Fruit fly (Drosophila melanogaster) whole organism, larva: ENCODE data around the gene CG33178.

ENCODE experiments used
- noc ChIP-seq: fragments of 200-800 bp; sonication (Bioruptor generic); optimal IDR thresholded peaks from 3 replicates; lab custom pipeline; 2019; ENCODE audit warnings: missing biosample characterization, mild to moderate bottlenecking, missing genetic modification characterization, moderate library complexity

CG33178 gene

dm6 chrX:15111888-15112287 is 29.3 kb downstream of the CG33178 start:
- no peak for TF ChIP-seq noc (tag; lab: Kevin White, UChicago)

- TF ChIP-seq noc (tag; lab: Kevin White, UChicago) = no peak
Measured at dm6 chrX:15116397-15116796, 33.8 kb downstream of the CG33178 start, which contains the start of gene Cyp4s3. Gene Cyp4s3 (minus strand): TSS chrX:15116542.

dm6 chrX:15120116-15120515 is 37.5 kb downstream of the CG33178 start:
- TF ChIP-seq noc (tag; lab: Kevin White, UChicago) = peak; percentile 74

DNA sequence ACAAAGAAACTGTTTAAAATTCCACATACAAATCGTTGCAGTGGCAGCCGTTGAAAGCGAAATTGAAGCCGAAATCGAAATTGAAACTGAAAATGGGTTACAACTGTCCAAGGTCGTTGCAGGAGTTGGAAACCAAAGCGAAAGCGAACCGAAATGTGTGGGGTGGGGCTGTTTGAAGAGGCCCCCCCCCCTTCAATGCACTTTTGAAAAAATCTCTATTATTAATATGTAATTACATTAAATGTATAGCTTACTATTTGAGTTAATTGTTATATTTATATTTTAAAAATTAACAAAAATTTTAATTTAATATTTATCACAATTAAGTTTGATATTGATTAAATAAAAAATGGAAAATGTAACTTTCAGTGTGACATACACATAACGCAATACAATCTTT is 39.1 kb downstream of the CG33178 start:
- TF ChIP-seq noc (tag; lab: Kevin White, UChicago) = no peak

DNA sequence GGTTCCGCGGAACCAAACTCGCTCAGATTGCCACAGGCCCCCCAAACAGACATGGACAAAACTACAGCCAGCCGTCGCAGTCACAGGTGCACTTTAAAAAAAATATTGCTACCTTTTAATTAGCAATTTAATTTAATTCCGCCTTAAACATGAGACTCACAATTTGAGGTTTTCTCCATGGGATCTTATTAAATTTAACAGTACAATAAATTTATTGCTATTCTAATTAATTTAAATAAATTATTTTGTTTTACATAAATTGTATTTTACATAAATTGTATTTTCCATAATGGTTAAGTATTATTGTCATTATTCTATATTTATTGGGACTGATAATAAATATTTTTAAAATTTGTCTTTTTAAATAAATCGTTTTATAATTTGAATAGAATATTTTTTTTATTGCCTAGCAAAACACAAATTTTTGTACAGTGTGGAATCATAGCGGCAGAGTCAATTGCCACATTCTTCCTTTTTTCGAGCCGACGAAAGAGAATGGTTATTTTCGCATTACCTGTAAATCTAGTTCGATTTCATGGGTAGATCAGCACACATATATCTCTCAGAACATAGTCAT is 40.9 kb downstream of the CG33178 start:
- no peak for TF ChIP-seq noc (tag; lab: Kevin White, UChicago)

DNA sequence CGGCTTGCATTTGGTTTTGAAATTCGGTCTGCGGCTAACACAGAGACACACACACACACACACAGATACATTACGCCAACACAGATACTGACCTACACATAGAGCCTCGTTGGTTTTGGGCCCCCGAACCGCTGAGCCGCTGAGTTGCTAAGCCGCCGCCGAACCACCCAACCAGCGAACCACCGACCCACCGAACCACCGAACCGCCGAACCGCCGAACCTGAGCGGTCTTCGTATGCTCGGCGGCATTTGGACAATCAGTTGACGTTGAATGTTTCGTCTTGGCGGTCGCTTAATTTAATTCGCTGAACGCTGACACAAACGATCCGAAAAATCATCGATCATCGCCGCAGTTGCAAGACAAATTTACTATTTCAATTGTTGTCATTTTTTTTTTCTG is 42.9 kb downstream of the CG33178 start, which contains the start of gene drd:
Gene drd, plus strand, starts transcription at position 258 of the 400 bp plus-strand sequence.
- TF ChIP-seq noc (tag; lab: Kevin White, UChicago) = no peak

- TF ChIP-seq noc (tag; lab: Kevin White, UChicago) = peak; percentile 12
Measured at dm6 chrX:15127880-15128644, 45.4 kb downstream of the CG33178 start.

- TF ChIP-seq noc (tag; lab: Kevin White, UChicago) = no peak
Measured at dm6 chrX:15132065-15132464, 49.4 kb downstream of the CG33178 start.
